Worm (Caenorhabditis elegans) whole organism, L3 larva: ENCODE data around the gene mtl-2.
A peak's percentile ranks its signal among the peaks of the same experiment; 100 is the strongest.

ENCODE experiments used
- aly-2 ChIP-seq: fragments of 150-350 bp; optimal IDR thresholded peaks from 2 replicates; lab custom pipeline; 2014; ENCODE audit warnings: missing biosample characterization, missing genetic modification characterization
- ama-1 ChIP-seq: fragments of 150-350 bp; optimal IDR thresholded peaks from 2 replicates; lab custom pipeline; 2018
- ceh-82 ChIP-seq: fragments of 150-350 bp; optimal IDR thresholded peaks from 2 replicates; lab custom pipeline; 2014; ENCODE audit warnings: missing biosample characterization, missing genetic modification characterization
- daf-12 ChIP-seq: fragments of 150-350 bp; optimal IDR thresholded peaks from 2 replicates; lab custom pipeline; 2014; ENCODE audit warnings: missing biosample characterization, missing genetic modification reagents, missing genetic modification characterization
- jun-1 ChIP-seq: fragments of 150-350 bp; optimal IDR thresholded peaks from 2 replicates; lab custom pipeline; 2014; ENCODE audit warnings: missing biosample characterization, missing genetic modification reagents, missing genetic modification characterization
- lin-39 ChIP-seq: fragments of 150-350 bp; optimal IDR thresholded peaks from 2 replicates; lab custom pipeline; 2018; ENCODE audit warnings: missing biosample characterization, missing genetic modification reagents, missing genetic modification characterization
- nhr-237 ChIP-seq: fragments of 150-350 bp; optimal IDR thresholded peaks from 2 replicates; lab custom pipeline; 2014; ENCODE audit warnings: missing biosample characterization, missing genetic modification characterization
- pha-4 ChIP-seq: fragments of 150-350 bp; optimal IDR thresholded peaks from 2 replicates; lab custom pipeline; 2014; ENCODE audit warnings: missing biosample characterization, missing genetic modification reagents, missing genetic modification characterization
- pqm-1 ChIP-seq: fragments of 150-350 bp; optimal IDR thresholded peaks from 2 replicates; lab custom pipeline; 2017; ENCODE audit warnings: missing biosample characterization, missing genetic modification characterization, inconsistent platforms
- skn-1 ChIP-seq: fragments of 150-350 bp; optimal IDR thresholded peaks from 2 replicates; lab custom pipeline; 2014; ENCODE audit warnings: missing biosample characterization, missing genetic modification characterization
- unc-62 ChIP-seq: fragments of 150-350 bp; sonication (generic microtip); optimal IDR thresholded peaks from 4 replicates; lab custom pipeline; 2014; ENCODE audit warnings: missing biosample characterization, missing genetic modification reagents, missing genetic modification characterization

ce11 chrV:14028256-14028743 is 9.8 kb upstream of the mtl-2 start:
- no peak for TF ChIP-seq ceh-82 (tag; lab: Kevin White, UChicago)
- TF ChIP-seq ama-1 (lab: Kevin White, UChicago), result peak; percentile 94
- TF ChIP-seq skn-1 (tag; lab: Kevin White, UChicago), result no peak
- TF ChIP-seq lin-39 (tag; lab: Kevin White, UChicago), result no peak
- TF ChIP-seq jun-1, result no peak
- no peak for TF ChIP-seq pha-4 (tag; lab: Kevin White, UChicago)
- TF ChIP-seq pqm-1 (tag; lab: Kevin White, UChicago), result peak; percentile 24
- no peak for TF ChIP-seq unc-62 (GFP tag; lab: Kevin White, UChicago)
- TF ChIP-seq daf-12 (tag; lab: Kevin White, UChicago), result no peak
- TF ChIP-seq aly-2 (tag; lab: Kevin White, UChicago), result no peak
- TF ChIP-seq nhr-237, result no peak
